Fruit fly (Drosophila melanogaster): ENCODE data around the gene CG4686.

Gene CG4686

dm6 chr3R:19902926-19903739 is 38.8 kb downstream of the CG4686 start, which contains the start of gene ClpX:
Gene ClpX (minus strand): TSS chr3R:19903689.
- TF ChIP-seq ttk (optimal IDR thresholded peaks at IDR 0.05), result no peak
- no peak for TF ChIP-seq psq (optimal IDR thresholded peaks at IDR 0.05)
- no peak for TF ChIP-seq Sin3A (optimal IDR thresholded peaks at IDR 0.05)
- no peak for TF ChIP-seq insv (optimal IDR thresholded peaks at IDR 0.05)

dm6 chr3R:19904865-19905373 is 40.6 kb downstream of the CG4686 start, which contains the start of the genes Surf6 and RhoGAP92B:
Gene Surf6 (minus strand): TSS chr3R:19904868.
Gene RhoGAP92B (plus strand): TSS chr3R:19905164.
- no peak for TF ChIP-seq ttk (optimal IDR thresholded peaks at IDR 0.05)
- no peak for TF ChIP-seq insv (optimal IDR thresholded peaks at IDR 0.05)
- TF ChIP-seq Myc (optimal IDR thresholded peaks at IDR 0.05), result no peak
- no peak for TF ChIP-seq psq (optimal IDR thresholded peaks at IDR 0.05)
- no peak for TF ChIP-seq Sin3A (optimal IDR thresholded peaks at IDR 0.05)
- TF ChIP-seq h (optimal IDR thresholded peaks at IDR 0.05), result no peak

dm6 chr3R:19905932-19906439 is 41.7 kb downstream of the CG4686 start:
- TF ChIP-seq insv (optimal IDR thresholded peaks at IDR 0.05) (no peak), psq (optimal IDR thresholded peaks at IDR 0.05) (no peak), ttk (optimal IDR thresholded peaks at IDR 0.05) (no peak), h (optimal IDR thresholded peaks at IDR 0.05) (no peak), Sin3A (optimal IDR thresholded peaks at IDR 0.05) (no peak), Myc (optimal IDR thresholded peaks at IDR 0.05) (no peak)

- TF ChIP-seq h (optimal IDR thresholded peaks at IDR 0.05) (no peak), Sin3A (optimal IDR thresholded peaks at IDR 0.05) (no peak), Myc (optimal IDR thresholded peaks at IDR 0.05) (no peak), insv (optimal IDR thresholded peaks at IDR 0.05) (no peak), psq (optimal IDR thresholded peaks at IDR 0.05) (no peak), ttk (optimal IDR thresholded peaks at IDR 0.05) (no peak)
These were observed 44.6 kb downstream of the CG4686 start for dm6 chr3R:19908863-19909343.

- no peak for TF ChIP-seq insv (optimal IDR thresholded peaks at IDR 0.05)
- TF ChIP-seq Sin3A (optimal IDR thresholded peaks at IDR 0.05), result no peak
- TF ChIP-seq psq (optimal IDR thresholded peaks at IDR 0.05), result no peak
- no peak for TF ChIP-seq h (optimal IDR thresholded peaks at IDR 0.05)
- TF ChIP-seq ttk (optimal IDR thresholded peaks at IDR 0.05), result no peak
- TF ChIP-seq Myc (optimal IDR thresholded peaks at IDR 0.05), result no peak
These were observed 45.4 kb downstream of the CG4686 start for dm6 chr3R:19909541-19910182.

- TF ChIP-seq h (optimal IDR thresholded peaks at IDR 0.05), result no peak
- TF ChIP-seq ttk (optimal IDR thresholded peaks at IDR 0.05), result no peak
- no peak for TF ChIP-seq Sin3A (optimal IDR thresholded peaks at IDR 0.05)
- no peak for TF ChIP-seq Myc (optimal IDR thresholded peaks at IDR 0.05)
- TF ChIP-seq psq (optimal IDR thresholded peaks at IDR 0.05), result no peak
- TF ChIP-seq insv (optimal IDR thresholded peaks at IDR 0.05), result no peak
These were observed 46.2 kb downstream of the CG4686 start for dm6 chr3R:19910302-19911029.

- TF ChIP-seq ttk (optimal IDR thresholded peaks at IDR 0.05) (no peak), insv (optimal IDR thresholded peaks at IDR 0.05) (no peak), Sin3A (optimal IDR thresholded peaks at IDR 0.05) (no peak), Myc (optimal IDR thresholded peaks at IDR 0.05) (no peak), h (optimal IDR thresholded peaks at IDR 0.05) (no peak), psq (optimal IDR thresholded peaks at IDR 0.05) (no peak)
These were observed 46.7 kb downstream of the CG4686 start for dm6 chr3R:19911030-19911429.

- TF ChIP-seq h (optimal IDR thresholded peaks at IDR 0.05), result no peak
These were observed 51.0 kb downstream of the CG4686 start, which contains the start of the genes Xport-A and Xport-B for dm6 chr3R:19915312-19915711. Gene Xport-A (minus strand): TSS chr3R:19915412. Gene Xport-B (minus strand): TSS chr3R:19915412.

Measured in Kc167 (cell line).